Worm (Caenorhabditis elegans) whole organism, L2 larva: ENCODE results near the gene ZK1236.9.

Experiments used
- alr-1 ChIP-seq: fragments of 150-350 bp; optimal IDR thresholded peaks from 2 replicates; lab custom pipeline; 2014; ENCODE audit warnings: missing biosample characterization, missing genetic modification characterization
- ama-1 ChIP-seq: fragments of 150-350 bp; optimal IDR thresholded peaks from 2 replicates; lab custom pipeline; 2018; ENCODE audit warnings: inconsistent platforms
- skn-1 ChIP-seq: sonication (generic microtip); optimal IDR thresholded peaks from 2 replicates; lab custom pipeline; 2017; ENCODE audit warnings: missing biosample characterization, missing genetic modification characterization
- unc-62 ChIP-seq: fragments of 150-350 bp; optimal IDR thresholded peaks from 2 replicates; lab custom pipeline; 2014; ENCODE audit warnings: missing biosample characterization, missing genetic modification reagents, missing genetic modification characterization
- ztf-11 ChIP-seq: sonication (generic microtip); optimal IDR thresholded peaks from 2 replicates; lab custom pipeline; 2017; ENCODE audit warnings: missing biosample characterization, missing genetic modification characterization
- ztf-4 ChIP-seq: fragments of 150-350 bp; optimal IDR thresholded peaks from 2 replicates; lab custom pipeline; 2014; ENCODE audit warnings: missing biosample characterization, missing genetic modification characterization

DNA sequence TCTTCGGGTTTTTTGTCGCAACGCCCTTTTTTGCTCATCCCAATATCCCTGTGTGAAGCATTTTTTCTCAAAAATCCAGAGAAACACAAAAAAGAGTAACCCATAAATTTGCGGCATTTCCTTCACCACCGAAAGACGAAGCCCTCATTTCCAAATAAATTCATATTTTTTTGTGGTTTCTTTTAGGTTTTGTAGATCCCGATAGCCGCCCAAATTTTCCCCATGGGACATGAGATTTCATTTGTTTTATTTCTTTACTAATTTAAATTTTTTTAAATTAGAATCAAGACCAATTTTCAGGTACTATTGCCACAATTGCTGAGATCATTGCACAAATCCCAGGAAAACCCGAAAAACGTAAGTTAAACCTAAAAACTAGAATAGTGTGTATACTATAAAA, 31.8 kb upstream of the ZK1236.9 start, which contains the start of gene mig-39:
- no peak for TF ChIP-seq ama-1 (lab: Kevin White, UChicago)
- no peak for TF ChIP-seq unc-62
- TF ChIP-seq ztf-4 (tag; lab: Kevin White, UChicago): no peak
- no peak for TF ChIP-seq skn-1 (tag; lab: Kevin White, UChicago)
- TF ChIP-seq alr-1 (tag; lab: Kevin White, UChicago): no peak
- TF ChIP-seq ztf-11 (tag; lab: Kevin White, UChicago): no peak
